Fruit fly (Drosophila melanogaster): ENCODE measurements around the gene eEF1gamma.
A peak's percentile ranks its signal among the peaks of the same experiment; 100 is the strongest.

The eEF1gamma gene

dm6 chr3R:29204612-29205480 lies 15.1 kb upstream of the eEF1gamma start (continued):
- peak; percentile 90 for TF ChIP-seq Sox102F (GFP tag; optimal IDR thresholded peaks at IDR 0.05)
- TF ChIP-seq bigmax (GFP tag; optimal IDR thresholded peaks at IDR 0.05), result no peak
- peak; percentile 17 for TF ChIP-seq CG15073 (GFP tag; optimal IDR thresholded peaks at IDR 0.05)
- peak; percentile 68 for TF ChIP-seq CG10267 (tag; optimal IDR thresholded peaks at IDR 0.05)
- TF ChIP-seq CG7928 (GFP tag; optimal IDR thresholded peaks at IDR 0.05), result no peak
- TF ChIP-seq CG5180 (GFP tag; optimal IDR thresholded peaks at IDR 0.05), result peak; percentile 65
- TF ChIP-seq CG7372 (GFP tag; IDR thresholded peaks at IDR 0.05), result peak; percentile 48; the same call in 1 of the 2 replicates
- TF ChIP-seq ab (GFP tag; optimal IDR thresholded peaks at IDR 0.05), result no peak
- peak; percentile 28 for TF ChIP-seq CG6854 (GFP tag; optimal IDR thresholded peaks at IDR 0.05)
- peak; percentile 37 for TF ChIP-seq CTCF (GFP tag; optimal IDR thresholded peaks at IDR 0.05)
- TF ChIP-seq HLHmδ (GFP tag; optimal IDR thresholded peaks at IDR 0.05), result no peak
- TF ChIP-seq CG7745 (tag; optimal IDR thresholded peaks at IDR 0.05), result no peak
- peak; percentile 77 for TF ChIP-seq CoRest (tag; optimal IDR thresholded peaks at IDR 0.05)
- TF ChIP-seq CG10959 (GFP tag; IDR thresholded peaks at IDR 0.05), result peak; percentile 66
- TF ChIP-seq zen (tag; optimal IDR thresholded peaks at IDR 0.05), result peak; percentile 60
- peak; percentile 80 for TF ChIP-seq CG12219 (GFP tag; optimal IDR thresholded peaks at IDR 0.05)
- TF ChIP-seq E2f2 (GFP tag; IDR thresholded peaks at IDR 0.05), result peak; percentile 36; the same call in 1 of the 2 replicates
- TF ChIP-seq CG8924 (tag; optimal IDR thresholded peaks at IDR 0.05), result peak; percentile 77
- peak; percentile 57; the same call in 1 of the 2 replicates for TF ChIP-seq CG1024 (GFP tag; IDR thresholded peaks at IDR 0.05)
- peak; percentile 84 for TF ChIP-seq nmo (GFP tag; optimal IDR thresholded peaks at IDR 0.05)
- peak; percentile 77 for TF ChIP-seq E2f1 (GFP tag; IDR thresholded peaks at IDR 0.05)
- 0 out of 2 replicates have a peak, but pooled peaks have one; percentile 11 for TF ChIP-seq CG14014 (GFP tag; IDR thresholded peaks at IDR 0.05)
- peak; percentile 45 for TF ChIP-seq Mad (GFP tag; optimal IDR thresholded peaks at IDR 0.05)
- TF ChIP-seq fru (optimal IDR thresholded peaks at IDR 0.05), result no peak
- TF ChIP-seq lola (GFP tag; optimal IDR thresholded peaks at IDR 0.05), result peak in 1 of 3 experiments; percentile 80
- peak; percentile 80 for TF ChIP-seq ken (GFP tag; IDR thresholded peaks at IDR 0.05)
- TF ChIP-seq vvl (GFP tag; IDR thresholded peaks at IDR 0.05), result peak; percentile 88
- no peak for TF ChIP-seq NK7.1 (GFP tag; optimal IDR thresholded peaks at IDR 0.05)
- TF ChIP-seq CG9876 (GFP tag; optimal IDR thresholded peaks at IDR 0.05), result peak; percentile 64
- TF ChIP-seq CG31388 (GFP tag; optimal IDR thresholded peaks at IDR 0.05), result peak; percentile 30
- TF ChIP-seq Doc2 (GFP tag; IDR thresholded peaks at IDR 0.05), result peak; percentile 51; the same call in 1 of the 2 replicates
- peak; percentile 85 for TF ChIP-seq zfh1 (GFP tag; IDR thresholded peaks at IDR 0.05)
- TF ChIP-seq NC2α (GFP tag; optimal IDR thresholded peaks at IDR 0.05), result peak; percentile 53
- peak in 1 of 2 experiments; percentile 78 for TF ChIP-seq Eip74EF (GFP tag; optimal IDR thresholded peaks at IDR 0.05)
- TF ChIP-seq ewg (GFP tag; optimal IDR thresholded peaks at IDR 0.05), result peak; percentile 68
- TF ChIP-seq CG17328 (GFP tag; IDR thresholded peaks at IDR 0.05), result peak; percentile 77
- peak; percentile 33 for TF ChIP-seq gcm2 (GFP tag; optimal IDR thresholded peaks at IDR 0.05)
- TF ChIP-seq CG4820 (GFP tag; optimal IDR thresholded peaks at IDR 0.05), result peak; percentile 83
- peak; percentile 44 for TF ChIP-seq CG4328 (GFP tag; optimal IDR thresholded peaks at IDR 0.05)
- TF ChIP-seq CG6254 (GFP tag; optimal IDR thresholded peaks at IDR 0.05), result peak; percentile 63
- TF ChIP-seq Bdp1 (GFP tag; optimal IDR thresholded peaks at IDR 0.05), result peak; percentile 55
- TF ChIP-seq CG3407 (GFP tag; optimal IDR thresholded peaks at IDR 0.05), result peak; percentile 73
- no peak for TF ChIP-seq gro (GFP tag; optimal IDR thresholded peaks at IDR 0.05)
- TF ChIP-seq lmd (GFP tag; IDR thresholded peaks at IDR 0.05), result peak; percentile 82
- no peak for TF ChIP-seq Dll (GFP tag; IDR thresholded peaks at IDR 0.05; ENCODE audit: partially characterized antibody)
- TF ChIP-seq CG17802 (tag; optimal IDR thresholded peaks at IDR 0.05), result peak; percentile 47
- no peak for TF ChIP-seq mld (GFP tag; IDR thresholded peaks at IDR 0.05; ENCODE audit: partially characterized antibody)
- TF ChIP-seq CG7963 (GFP tag; IDR thresholded peaks at IDR 0.05; ENCODE audit: partially characterized antibody), result no peak
- no peak for TF ChIP-seq cad (GFP tag; optimal IDR thresholded peaks at IDR 0.05)

All from whole organism, embryonic.